Worm (Caenorhabditis elegans): ENCODE measurements around the gene ins-6.

DNA sequence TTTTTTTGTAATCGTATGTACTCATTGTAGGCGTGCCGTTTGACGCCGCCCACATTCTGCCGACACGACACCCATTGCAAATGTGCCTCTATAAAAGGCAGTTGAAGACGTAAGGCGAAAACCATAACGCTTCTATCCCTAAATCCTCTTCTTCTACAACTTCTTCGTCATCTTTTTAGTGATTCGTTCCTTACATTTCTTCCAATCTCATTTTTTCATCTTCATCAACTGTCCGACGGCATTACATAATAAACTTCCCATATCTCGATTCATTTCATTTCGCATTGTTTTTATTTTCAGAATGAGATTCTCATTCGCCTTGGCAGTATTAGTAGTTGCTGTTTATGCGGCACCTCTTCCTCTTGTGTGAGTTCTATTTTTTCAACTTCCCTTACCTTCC is 20.1 kb downstream of the ins-6 start, which contains the start of gene ZK84.1:
- no peak for TF ChIP-seq nhr-11 (tag; optimal IDR thresholded peaks at IDR 0.05)
- TF ChIP-seq sox-4 (tag; optimal IDR thresholded peaks at IDR 0.05), result no peak
- TF ChIP-seq nfya-1 (tag; optimal IDR thresholded peaks at IDR 0.05), result no peak
- TF ChIP-seq dve-1 (tag; optimal IDR thresholded peaks at IDR 0.05), result no peak
